Fruit fly (Drosophila melanogaster) whole organism: ENCODE data around the gene lgs.

Experiments used
- pan ChIP-seq: fragments of >200 bp; optimal IDR thresholded peaks from 2 replicates; lab custom pipeline; 2017
- psq ChIP-seq: fragments of >200 bp; optimal IDR thresholded peaks from 2 replicates; lab custom pipeline; 2017
- usp ChIP-seq: fragments of >200 bp; optimal IDR thresholded peaks from 2 replicates; lab custom pipeline; 2017; ENCODE audit warnings: missing biosample characterization, missing genetic modification characterization, mixed read lengths

DNA sequence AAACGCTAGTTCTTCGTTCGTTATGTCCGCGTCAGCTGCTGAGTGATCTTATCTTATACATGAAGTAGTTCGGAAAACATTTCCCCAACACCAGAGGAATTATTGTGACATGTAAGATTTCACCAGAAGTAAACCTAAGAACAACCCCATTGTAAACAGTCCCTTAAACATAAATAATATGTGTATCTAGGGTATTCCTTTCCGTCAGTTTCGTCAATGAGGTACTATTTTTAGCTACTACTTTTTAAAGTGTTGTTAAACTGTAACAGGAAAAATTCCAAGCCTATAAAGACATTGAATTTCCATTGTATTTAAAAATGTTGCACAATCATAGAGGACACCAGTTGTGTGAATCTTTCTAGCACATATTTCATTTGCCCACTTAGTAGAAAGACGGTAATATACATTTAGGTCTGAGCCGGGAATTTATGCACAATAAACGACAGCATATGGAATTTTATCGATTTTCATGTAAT, 39.0 kb upstream of the lgs start:
- no peak for TF ChIP-seq pan (lab: Kevin White, UChicago)
- no peak for TF ChIP-seq usp (GFP tag; lab: Kevin White, UChicago)
- no peak for TF ChIP-seq psq (lab: Kevin White, UChicago)
